Worm (Caenorhabditis elegans) whole organism, late embryonic: ENCODE measurements around the gene nfki-1.

ENCODE experiments used
- F13H6.1 ChIP-seq: sonication (generic microtip); optimal IDR thresholded peaks from 2 replicates; lab custom pipeline; 2016; ENCODE audit warnings: missing genetic modification characterization, missing compliant biosample characterization
- ama-1 ChIP-seq: fragments of 150-350 bp; optimal IDR thresholded peaks from 2 replicates; lab custom pipeline; 2014
- fkh-10 ChIP-seq: fragments of 150-350 bp; optimal IDR thresholded peaks from 2 replicates; lab custom pipeline; 2014; ENCODE audit warnings: missing biosample characterization, missing genetic modification reagents, missing genetic modification characterization

DNA sequence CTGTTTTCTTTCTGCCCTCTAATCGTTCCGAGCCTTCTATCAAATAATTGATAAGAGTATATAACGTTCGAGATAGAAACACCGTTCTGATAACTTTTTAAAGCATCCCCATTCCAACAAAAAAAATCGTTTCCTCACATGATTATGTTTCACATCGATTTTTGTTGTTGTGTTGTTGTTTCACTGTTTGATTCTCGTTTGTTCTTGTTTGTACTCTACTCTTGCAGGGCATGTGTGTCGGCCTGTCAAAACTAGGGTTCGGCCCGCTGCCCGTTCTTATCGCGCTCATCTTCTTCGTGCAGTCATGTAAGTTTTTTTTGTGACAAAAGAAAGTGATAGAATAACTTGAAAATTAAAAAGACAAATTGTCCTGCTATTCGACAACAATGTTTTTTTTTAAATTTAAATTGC is 10.7 kb downstream of the nfki-1 start, which contains the start of gene C33A11.2:
- no peak for TF ChIP-seq fkh-10 (GFP tag; lab: Kevin White, UChicago)
- no peak for TF ChIP-seq ama-1 (lab: Kevin White, UChicago)
- no peak for TF ChIP-seq F13H6.1 (tag; lab: Kevin White, UChicago)
